Fruit fly (Drosophila melanogaster): ENCODE measurements around the gene qua.

qua gene

DNA sequence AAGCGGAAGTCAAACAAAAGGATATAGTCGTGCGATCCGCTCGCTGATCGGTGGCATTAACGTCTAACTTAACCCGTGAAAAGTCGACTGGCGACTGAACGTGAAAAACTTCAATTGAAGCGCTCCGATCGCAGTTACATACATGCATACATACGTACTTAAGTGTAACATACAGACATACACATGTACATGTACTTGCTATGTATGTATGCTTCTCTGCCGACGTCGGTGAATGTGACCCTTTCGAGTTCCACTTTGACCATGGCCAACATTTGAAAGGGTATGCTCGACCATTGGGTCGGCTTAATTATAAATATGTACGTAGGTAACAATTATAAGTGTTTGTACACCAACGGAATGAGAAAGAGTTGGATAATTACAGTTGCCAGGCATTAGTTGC, at the start of gene qua:
Gene qua, minus strand, starts transcription at position 101 of the 400 bp plus-strand sequence.
- peak; percentile 9 for TF ChIP-seq net (GFP tag; optimal IDR thresholded peaks at IDR 0.05)
- no peak for TF ChIP-seq topi (GFP tag; optimal IDR thresholded peaks at IDR 0.05)
- peak; percentile 25 for TF ChIP-seq Met (GFP tag; optimal IDR thresholded peaks at IDR 0.05)
- TF ChIP-seq Eip78C (GFP tag): peak; percentile 20
- peak; percentile 7 for TF ChIP-seq Sox14 (GFP tag; optimal IDR thresholded peaks at IDR 0.05)
- TF ChIP-seq CG31627 (GFP tag; optimal IDR thresholded peaks at IDR 0.05): peak; percentile 9
- no peak for TF ChIP-seq CG4318 (GFP tag; optimal IDR thresholded peaks at IDR 0.05)
- TF ChIP-seq Hr39 (GFP tag; optimal IDR thresholded peaks at IDR 0.05): peak; percentile 26
- TF ChIP-seq CG32006 (GFP tag; optimal IDR thresholded peaks at IDR 0.05): peak; percentile 41

DNA sequence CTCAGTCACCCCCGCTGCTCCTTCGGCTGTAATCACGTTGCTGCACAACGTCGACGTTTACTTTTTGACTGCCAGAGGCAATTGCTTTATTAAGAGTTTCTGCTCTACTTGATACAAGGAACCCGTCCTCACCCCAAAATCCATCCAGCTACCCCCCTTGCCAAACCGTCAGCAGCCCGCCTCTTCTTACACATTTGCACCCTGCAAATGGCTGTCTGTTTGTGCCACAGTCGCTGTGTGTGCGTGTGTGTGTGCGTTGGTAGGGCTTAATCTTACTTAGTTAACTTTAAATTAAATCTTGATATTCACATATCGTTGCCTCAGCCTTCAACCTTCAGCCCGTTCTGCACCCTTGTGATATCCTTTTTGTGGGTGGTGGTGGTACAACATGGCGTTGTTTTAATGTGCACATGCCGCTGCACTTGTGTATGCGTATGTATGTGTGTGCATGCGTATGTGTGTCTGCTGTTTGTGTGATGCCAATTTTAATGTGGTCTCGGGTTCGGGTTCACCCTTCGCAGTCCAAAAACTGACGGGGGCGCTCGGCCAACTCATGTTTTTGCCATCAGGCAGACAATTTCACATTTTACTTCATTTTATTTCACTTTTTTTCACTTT, 45.8 kb upstream of the qua start:
- no peak for TF ChIP-seq OdsH (GFP tag; optimal IDR thresholded peaks at IDR 0.05)
- no peak for TF ChIP-seq CG8119 (GFP tag; IDR thresholded peaks at IDR 0.05)
- TF ChIP-seq esn (GFP tag; optimal IDR thresholded peaks at IDR 0.05): no peak
- TF ChIP-seq CG6808 (GFP tag; optimal IDR thresholded peaks at IDR 0.05): no peak
- TF ChIP-seq Ets21C (GFP tag; optimal IDR thresholded peaks at IDR 0.05): no peak
- no peak for TF ChIP-seq CG11294 (GFP tag; IDR thresholded peaks at IDR 0.05)
- TF ChIP-seq CG6276 (GFP tag; optimal IDR thresholded peaks at IDR 0.05): no peak
- no peak for TF ChIP-seq lz (GFP tag; optimal IDR thresholded peaks at IDR 0.05)
- TF ChIP-seq Gug (GFP tag; IDR thresholded peaks at IDR 0.05): no peak
- no peak for TF ChIP-seq Ets96B (tag; optimal IDR thresholded peaks at IDR 0.05)
- TF ChIP-seq CG31627 (GFP tag; optimal IDR thresholded peaks at IDR 0.05): no peak
- no peak for TF ChIP-seq CG9139 (GFP tag; optimal IDR thresholded peaks at IDR 0.05)

DNA sequence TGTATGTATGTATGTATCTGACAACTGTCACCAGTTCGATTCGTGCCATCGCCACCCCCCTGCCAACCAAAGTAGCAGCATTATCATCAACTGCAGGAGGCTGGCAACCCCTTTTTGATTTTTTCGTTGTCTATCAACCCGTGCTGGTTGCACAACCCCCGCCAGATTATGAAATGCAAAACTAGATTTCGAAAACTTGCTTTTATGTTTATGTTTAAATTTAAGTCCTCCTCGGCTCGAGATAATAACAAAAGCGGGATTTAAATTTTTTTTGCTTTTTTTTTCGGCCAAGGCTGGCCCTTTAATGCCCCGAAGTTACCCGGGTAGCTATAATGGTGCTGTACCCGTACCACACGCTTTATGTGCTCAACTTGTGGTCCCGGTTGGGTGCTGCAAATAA, 44.1 kb upstream of the qua start:
- no peak for TF ChIP-seq fd59A (GFP tag; optimal IDR thresholded peaks at IDR 0.05)
- no peak for TF ChIP-seq Hr38 (GFP tag; optimal IDR thresholded peaks at IDR 0.05)
- TF ChIP-seq CG31627 (GFP tag; optimal IDR thresholded peaks at IDR 0.05): no peak
- no peak for TF ChIP-seq net (GFP tag; optimal IDR thresholded peaks at IDR 0.05)
- TF ChIP-seq CG1621 (tag; optimal IDR thresholded peaks at IDR 0.05): no peak
- no peak for TF ChIP-seq CG15336 (GFP tag; IDR thresholded peaks at IDR 0.05)

DNA sequence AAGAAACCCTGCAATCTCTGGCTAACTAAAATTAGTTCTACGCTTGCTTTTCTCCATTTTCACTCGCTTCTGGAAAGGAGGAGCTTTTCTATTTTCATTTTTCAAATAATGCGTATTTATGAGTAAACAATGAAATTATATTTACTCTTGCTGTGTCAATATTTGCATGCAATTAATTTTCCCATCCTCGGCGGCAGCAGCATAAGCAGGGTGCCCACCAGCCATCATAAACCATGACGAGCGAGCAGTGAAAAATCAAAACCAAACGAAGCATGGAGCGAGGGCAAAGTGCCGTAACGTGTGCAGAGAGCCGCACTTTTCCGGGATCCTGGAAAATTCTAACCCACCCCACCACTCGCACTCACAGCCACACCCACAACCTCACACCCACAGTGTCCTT, 36.8 kb upstream of the qua start:
- TF ChIP-seq CG3032 (tag; optimal IDR thresholded peaks at IDR 0.05): no peak
- TF ChIP-seq fd85E (GFP tag; optimal IDR thresholded peaks at IDR 0.05): no peak
- TF ChIP-seq vri (GFP tag; optimal IDR thresholded peaks at IDR 0.05): no peak
- no peak for TF ChIP-seq Sox15 (GFP tag; optimal IDR thresholded peaks at IDR 0.05)
- no peak for TF ChIP-seq Eip78C (GFP tag)
- no peak for TF ChIP-seq CG6808 (GFP tag; optimal IDR thresholded peaks at IDR 0.05)
- no peak for TF ChIP-seq CG3919 (GFP tag; optimal IDR thresholded peaks at IDR 0.05)
- no peak for TF ChIP-seq esn (GFP tag; optimal IDR thresholded peaks at IDR 0.05)
- TF ChIP-seq CG9139 (GFP tag; optimal IDR thresholded peaks at IDR 0.05): no peak
- TF ChIP-seq topi (GFP tag; optimal IDR thresholded peaks at IDR 0.05): no peak
- TF ChIP-seq CG16779 (tag; optimal IDR thresholded peaks at IDR 0.05): no peak
- TF ChIP-seq CG6163 (GFP tag; IDR thresholded peaks at IDR 0.05): no peak
- TF ChIP-seq CG4318 (GFP tag; optimal IDR thresholded peaks at IDR 0.05): no peak
- TF ChIP-seq CG6792 (GFP tag; optimal IDR thresholded peaks at IDR 0.05): no peak
- no peak for TF ChIP-seq CG32006 (GFP tag; optimal IDR thresholded peaks at IDR 0.05)
- no peak for TF ChIP-seq dac (GFP tag; optimal IDR thresholded peaks at IDR 0.05)
- TF ChIP-seq CG8319 (GFP tag; optimal IDR thresholded peaks at IDR 0.05): no peak
- no peak for TF ChIP-seq OdsH (GFP tag; optimal IDR thresholded peaks at IDR 0.05)
- TF ChIP-seq dsx (GFP tag; optimal IDR thresholded peaks at IDR 0.05; ENCODE audit: poor library complexity, severe bottlenecking): no peak
- no peak for TF ChIP-seq achi (GFP tag; optimal IDR thresholded peaks at IDR 0.05)

All from whole organism, prepupa.